Worm (Caenorhabditis elegans) whole organism, L4 larva: Measurements from ENCODE around the gene egl-21.

Source experiments
- D1046.2 ChIP-seq: fragments of 200-800 bp; sonication (Bioruptor generic); IDR thresholded peaks from 2 replicates; pipeline ENCODE4 v1.3.6; 2022; ENCODE audit warnings: missing genetic modification characterization, missing compliant biosample characterization
- F37D6.2 ChIP-seq: sonication (generic microtip); optimal IDR thresholded peaks from 2 replicates; lab custom pipeline; 2016; ENCODE audit warnings: mild to moderate bottlenecking, missing genetic modification characterization, missing compliant biosample characterization
- F44E2.7 ChIP-seq: fragments of 200-800 bp; sonication (Bioruptor generic); IDR thresholded peaks from 2 replicates; pipeline ENCODE4 v2.1.2; 2022; ENCODE audit warnings: missing genetic modification characterization, missing compliant biosample characterization
- F49E8.2 ChIP-seq: sonication (generic microtip); optimal IDR thresholded peaks from 2 replicates; lab custom pipeline; 2016; ENCODE audit warnings: missing compliant biosample characterization, mild to moderate bottlenecking, missing genetic modification characterization, borderline replicate concordance
- T20F7.1 ChIP-seq: fragments of 200-800 bp; sonication (Bioruptor generic); optimal IDR thresholded peaks from 2 replicates; lab custom pipeline; 2018; ENCODE audit warnings: mild to moderate bottlenecking, missing genetic modification characterization, missing compliant biosample characterization
- T26A8.4 ChIP-seq: fragments of 200-800 bp; sonication (Bioruptor generic); IDR thresholded peaks from 2 replicates; pipeline ENCODE4 v1.3.6; 2022; ENCODE audit warnings: missing genetic modification characterization, missing compliant biosample characterization
- Y105C5A.15 ChIP-seq: fragments of 200-800 bp; sonication (Bioruptor generic); IDR thresholded peaks from 2 replicates; pipeline ENCODE4 v1.3.6; 2022; ENCODE audit warnings: missing genetic modification characterization, missing compliant biosample characterization
- Y48G9A.11 ChIP-seq: fragments of 200-800 bp; sonication (Bioruptor generic); IDR thresholded peaks from 2 replicates; pipeline ENCODE4 v1.3.6; 2022; ENCODE audit warnings: missing genetic modification reagents, missing genetic modification characterization, missing compliant biosample characterization
- Y75B8A.6 ChIP-seq: fragments of 200-800 bp; sonication (Bioruptor generic); IDR thresholded peaks from 2 replicates; pipeline ENCODE4 v1.3.6; 2022; ENCODE audit warnings: missing genetic modification reagents, missing genetic modification characterization, missing compliant biosample characterization
- ZK546.5 ChIP-seq, 2 experiments: sonication (generic microtip); optimal IDR thresholded peaks; 2 replicates each; lab custom pipeline; 2017; ENCODE audit warnings: missing biosample characterization in 2 of 2, missing genetic modification characterization in 2 of 2
- aha-1 ChIP-seq: fragments of 150-350 bp; peaks from one replicate; lab custom pipeline; 2014; ENCODE audit warnings: missing biosample characterization, missing genetic modification characterization
- arid-1 ChIP-seq: fragments of 200-800 bp; sonication (Bioruptor generic); conservative IDR thresholded peaks from 2 replicates; pipeline ENCODE4 v1.3.6; 2022; ENCODE audit warnings: missing genetic modification reagents, missing genetic modification characterization, missing compliant biosample characterization
- attf-4 ChIP-seq: sonication (generic microtip); optimal IDR thresholded peaks from 3 replicates; lab custom pipeline; 2017; ENCODE audit warnings: missing biosample characterization, missing genetic modification characterization
- ceh-20 ChIP-seq: fragments of 200-800 bp; sonication (Bioruptor generic); IDR thresholded peaks from 2 replicates; pipeline ENCODE4 v1.3.6; 2022; ENCODE audit warnings: missing genetic modification reagents, missing genetic modification characterization, missing compliant biosample characterization
- ceh-28 ChIP-seq: fragments of 150-350 bp; optimal IDR thresholded peaks from 2 replicates; lab custom pipeline; 2014; ENCODE audit warnings: missing biosample characterization, missing genetic modification reagents, missing genetic modification characterization
- ceh-44 ChIP-seq: fragments of 200-800 bp; sonication (Bioruptor generic); IDR thresholded peaks from 2 replicates; pipeline ENCODE4 v1.3.6; 2022; ENCODE audit warnings: missing genetic modification reagents, missing genetic modification characterization, missing compliant biosample characterization
- ceh-62 ChIP-seq: sonication (generic microtip); optimal IDR thresholded peaks from 2 replicates; lab custom pipeline; 2017; ENCODE audit warnings: missing biosample characterization, missing genetic modification characterization
- ces-1 ChIP-seq: fragments of 150-350 bp; sonication (generic microtip); optimal IDR thresholded peaks from 4 replicates; lab custom pipeline; 2014; ENCODE audit warnings: missing biosample characterization, missing genetic modification reagents, missing genetic modification characterization
- ctbp-1 ChIP-seq: fragments of 200-800 bp; sonication (Bioruptor generic); IDR thresholded peaks from 2 replicates; pipeline ENCODE4 v1.3.6; 2022; ENCODE audit warnings: missing genetic modification reagents, missing genetic modification characterization, missing compliant biosample characterization
- daf-19 ChIP-seq: fragments of 200-800 bp; sonication (Bioruptor generic); conservative IDR thresholded peaks from 2 replicates; pipeline ENCODE4 v1.3.6; 2022; ENCODE audit warnings: missing genetic modification characterization, missing compliant biosample characterization
- duxl-1 ChIP-seq: sonication (generic microtip); optimal IDR thresholded peaks from 2 replicates; lab custom pipeline; 2016; ENCODE audit warnings: mild to moderate bottlenecking, missing genetic modification characterization, moderate library complexity, missing compliant biosample characterization; ENCODE audit not compliant: poor library complexity
- egl-27 ChIP-seq: sonication (generic microtip); optimal IDR thresholded peaks from 3 replicates; lab custom pipeline; 2017; ENCODE audit warnings: missing biosample characterization, missing genetic modification reagents, missing genetic modification characterization
- fkh-10 ChIP-seq: fragments of 150-350 bp; optimal IDR thresholded peaks from 2 replicates; lab custom pipeline; 2014; ENCODE audit warnings: missing biosample characterization, missing genetic modification reagents, missing genetic modification characterization
- gei-8 ChIP-seq: fragments of 200-800 bp; sonication (Bioruptor generic); optimal IDR thresholded peaks from 2 replicates; lab custom pipeline; 2018; ENCODE audit warnings: mild to moderate bottlenecking, missing genetic modification characterization, missing compliant biosample characterization
- hlh-11 ChIP-seq: fragments of 200-800 bp; sonication (Bioruptor generic); optimal IDR thresholded peaks from 2 replicates; lab custom pipeline; 2018; ENCODE audit warnings: mild to moderate bottlenecking, missing genetic modification characterization, missing compliant biosample characterization
- hlh-30 ChIP-seq: sonication (generic microtip); optimal IDR thresholded peaks from 2 replicates; lab custom pipeline; 2017; ENCODE audit warnings: antibody characterized with exemption, mild to moderate bottlenecking, missing genetic modification characterization, missing compliant biosample characterization; ENCODE audit not compliant: insufficient read depth
- hmg-1.1 ChIP-seq: fragments of 200-800 bp; sonication (Bioruptor generic); IDR thresholded peaks from 2 replicates; pipeline ENCODE4 v1.3.6; 2022; ENCODE audit warnings: missing genetic modification reagents, missing genetic modification characterization, missing compliant biosample characterization
- jun-1 ChIP-seq: fragments of 150-350 bp; optimal IDR thresholded peaks from 2 replicates; lab custom pipeline; 2014; ENCODE audit warnings: missing biosample characterization, missing genetic modification reagents, missing genetic modification characterization
- lim-7 ChIP-seq: fragments of 200-800 bp; sonication (Bioruptor generic); IDR thresholded peaks from 2 replicates; pipeline ENCODE4 v1.3.6; 2022; ENCODE audit warnings: missing genetic modification characterization, missing compliant biosample characterization
- lin-29 ChIP-seq: fragments of 200-800 bp; sonication (Bioruptor generic); IDR thresholded peaks from 2 replicates; pipeline ENCODE4 v1.3.6; 2022; ENCODE audit warnings: missing genetic modification reagents, missing genetic modification characterization, missing compliant biosample characterization
- lin-39 ChIP-seq: fragments of 150-350 bp; optimal IDR thresholded peaks from 2 replicates; lab custom pipeline; 2014; ENCODE audit warnings: missing biosample characterization, missing genetic modification reagents, missing genetic modification characterization
- madf-5 ChIP-seq, 2 experiments: fragments of 200-800 bp; sonication (Bioruptor generic); IDR thresholded peaks; 2 replicates each; pipeline ENCODE4 v1.3.6; 2022; ENCODE audit warnings: missing compliant biosample characterization in 2 of 2, missing genetic modification characterization in 2 of 2
- madf-9 ChIP-seq: fragments of 200-800 bp; sonication (Bioruptor generic); conservative IDR thresholded peaks from 2 replicates; pipeline ENCODE4 v1.3.6; 2022; ENCODE audit warnings: missing genetic modification reagents, missing genetic modification characterization, missing compliant biosample characterization
- mdt-29 ChIP-seq: fragments of 200-800 bp; sonication (Bioruptor generic); IDR thresholded peaks from 2 replicates; pipeline ENCODE4 v1.3.6; 2022; ENCODE audit warnings: missing genetic modification reagents, missing genetic modification characterization, missing compliant biosample characterization
- nhr-10 ChIP-seq: fragments of 150-350 bp; optimal IDR thresholded peaks from 2 replicates; lab custom pipeline; 2014; ENCODE audit warnings: missing biosample characterization, missing genetic modification characterization
- nhr-102 ChIP-seq: sonication (generic microtip); optimal IDR thresholded peaks from 2 replicates; lab custom pipeline; 2016; ENCODE audit warnings: mild to moderate bottlenecking, missing genetic modification characterization, moderate library complexity, missing compliant biosample characterization
- nhr-11 ChIP-seq: fragments of 150-350 bp; optimal IDR thresholded peaks from 2 replicates; lab custom pipeline; 2014; ENCODE audit warnings: missing biosample characterization, missing genetic modification characterization
- nhr-237 ChIP-seq: sonication (generic microtip); optimal IDR thresholded peaks from 2 replicates; lab custom pipeline; 2017; ENCODE audit warnings: missing biosample characterization, missing genetic modification characterization
- nhr-28 ChIP-seq: fragments of 150-350 bp; optimal IDR thresholded peaks from 2 replicates; lab custom pipeline; 2014; ENCODE audit warnings: missing biosample characterization, missing genetic modification characterization
- nhr-42 ChIP-seq: fragments of 200-800 bp; sonication (Bioruptor generic); IDR thresholded peaks from 2 replicates; pipeline ENCODE4 v1.3.6; 2022; ENCODE audit warnings: missing genetic modification characterization, missing compliant biosample characterization
- nhr-48 ChIP-seq: sonication (generic microtip); optimal IDR thresholded peaks from 2 replicates; lab custom pipeline; 2016; ENCODE audit warnings: mild to moderate bottlenecking, missing genetic modification characterization, missing compliant biosample characterization
- nhr-76 ChIP-seq: fragments of 150-350 bp; optimal IDR thresholded peaks from 2 replicates; lab custom pipeline; 2014; ENCODE audit warnings: missing biosample characterization, missing genetic modification characterization
- pha-4 ChIP-seq, 2 experiments: fragments of 150-350 bp in 1 of 2; fragments of 200-800 bp in 1 of 2; sonication (Bioruptor generic) in 1 of 2; IDR thresholded peaks in 1 of 2; optimal IDR thresholded peaks in 1 of 2; 2 replicates each; pipeline versions ENCODE4 v1.3.6 to Lab custom; 2014 to 2022; ENCODE audit warnings: missing genetic modification characterization in 2 of 2, missing genetic modification reagents in 2 of 2, missing biosample characterization in 1 of 2, missing compliant biosample characterization in 1 of 2
- pqm-1 ChIP-seq: sonication (generic microtip); optimal IDR thresholded peaks from 2 replicates; lab custom pipeline; 2017; ENCODE audit warnings: missing biosample characterization, missing genetic modification characterization
- rbr-2 ChIP-seq: sonication (generic microtip); optimal IDR thresholded peaks from 2 replicates; lab custom pipeline; 2016; ENCODE audit warnings: missing genotype, missing genetic modification characterization, missing compliant biosample characterization
- sdz-12 ChIP-seq: fragments of 200-800 bp; sonication (Bioruptor generic); optimal IDR thresholded peaks from 2 replicates; lab custom pipeline; 2018; ENCODE audit warnings: mild to moderate bottlenecking, missing genetic modification characterization, missing compliant biosample characterization
- set-16 ChIP-seq: fragments of 200-800 bp; sonication (Bioruptor generic); IDR thresholded peaks from 2 replicates; pipeline ENCODE4 v1.3.6; 2022; ENCODE audit warnings: missing genetic modification reagents, missing genetic modification characterization, missing compliant biosample characterization
- snpc-4 ChIP-seq: fragments of 150-350 bp; optimal IDR thresholded peaks from 2 replicates; lab custom pipeline; 2014; ENCODE audit warnings: missing biosample characterization, missing genetic modification characterization
- unc-39 ChIP-seq: sonication (generic microtip); optimal IDR thresholded peaks from 2 replicates; lab custom pipeline; 2017; ENCODE audit warnings: missing biosample characterization, missing genetic modification characterization
- vab-7 ChIP-seq: fragments of 200-800 bp; sonication (Bioruptor generic); IDR thresholded peaks from 2 replicates; pipeline ENCODE4 v1.3.6; 2022; ENCODE audit warnings: missing genetic modification reagents, missing genetic modification characterization, missing compliant biosample characterization
- zip-11 ChIP-seq: fragments of 200-800 bp; sonication (Bioruptor generic); IDR thresholded peaks from 2 replicates; pipeline ENCODE4 v1.3.6; 2022; ENCODE audit warnings: missing genetic modification characterization, missing compliant biosample characterization
- ztf-7 ChIP-seq: fragments of 150-350 bp; optimal IDR thresholded peaks from 2 replicates; lab custom pipeline; 2014; ENCODE audit warnings: missing biosample characterization, missing genetic modification characterization

egl-21 gene

DNA sequence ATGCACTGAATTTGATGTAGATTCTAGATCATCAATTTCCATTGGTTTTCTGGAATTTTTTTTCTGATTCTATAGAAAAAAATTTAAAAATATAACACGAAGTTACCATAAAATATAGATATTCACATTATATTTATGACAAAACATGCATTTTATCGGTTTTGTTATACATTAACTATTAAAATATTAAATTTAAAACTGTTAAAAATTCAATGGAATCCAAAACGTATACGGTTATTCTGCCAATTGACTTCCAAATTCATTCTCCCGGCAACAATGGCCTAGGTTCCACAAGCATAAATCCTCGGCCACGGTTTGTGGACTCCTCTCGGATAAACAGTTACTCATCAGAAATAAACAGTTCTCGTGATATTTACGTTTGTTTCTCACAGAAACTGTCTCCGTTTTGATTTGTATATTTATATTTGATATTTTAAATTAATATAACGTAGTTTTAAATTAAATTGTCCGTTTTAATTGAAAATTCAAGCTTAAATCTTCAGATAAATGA is 2.0 kb upstream of the egl-21 start, which contains the start of the genes F01D4.5 and ced-5 (continued):
- TF ChIP-seq nhr-76 (tag; lab: Kevin White, UChicago) (no peak), unc-39 (tag; lab: Kevin White, UChicago) (no peak), nhr-102 (tag; lab: Kevin White, UChicago) (peak; percentile 73), lin-39 (no peak), T20F7.1 (GFP tag; lab: Kevin White, UChicago) (peak; percentile 73), ces-1 (GFP tag; lab: Kevin White, UChicago) (no peak), nhr-48 (tag; lab: Kevin White, UChicago) (peak; percentile 32), pqm-1 (tag; lab: Kevin White, UChicago) (no peak), mdt-29 (GFP tag; lab: Robert Waterston, UW) (no peak), vab-7 (GFP tag; lab: Robert Waterston, UW) (no peak), Y75B8A.6 (no peak), ceh-28 (tag; lab: Kevin White, UChicago) (no peak), sdz-12 (GFP tag; lab: Kevin White, UChicago) (no peak), ztf-7 (tag; lab: Kevin White, UChicago) (peak; percentile 65), aha-1 (tag; lab: Kevin White, UChicago) (no peak), madf-9 (peak; percentile 75), hmg-1.1 (GFP tag; lab: Robert Waterston, UW) (no peak), zip-11 (GFP tag; lab: Robert Waterston, UW) (no peak), egl-27 (no peak), jun-1 (no peak), ZK546.5 (tag; optimal IDR thresholded peaks at IDR 0.05; lab: Kevin White, UChicago) (no peak), snpc-4 (tag; lab: Kevin White, UChicago) (no peak), nhr-28 (tag; lab: Kevin White, UChicago) (peak; percentile 36), attf-4 (tag; lab: Kevin White, UChicago) (no peak), nhr-10 (tag; lab: Kevin White, UChicago) (no peak), lin-29 (GFP tag; lab: Robert Waterston, UW) (no peak), hlh-30 (tag; lab: Kevin White, UChicago) (peak; percentile 66), pha-4 (GFP tag; IDR thresholded peaks at IDR 0.05; lab: Robert Waterston, UW) (no peak), pha-4 (tag; optimal IDR thresholded peaks at IDR 0.05; lab: Kevin White, UChicago) (peak; percentile 45), duxl-1 (tag; lab: Kevin White, UChicago) (peak; percentile 90), ceh-20 (no peak), lim-7 (GFP tag; lab: Robert Waterston, UW) (no peak), rbr-2 (tag; lab: Kevin White, UChicago) (peak; percentile 55), F44E2.7 (GFP tag; lab: Robert Waterston, UW) (no peak), F37D6.2 (peak; percentile 28), ceh-62 (tag; lab: Kevin White, UChicago) (no peak), arid-1 (GFP tag; lab: Robert Waterston, UW) (no peak), ctbp-1 (no peak), T26A8.4 (peak; percentile 21; the same call in 1 of the 2 replicates), Y105C5A.15 (GFP tag; lab: Robert Waterston, UW) (no peak), Y48G9A.11 (GFP tag; lab: Robert Waterston, UW) (0 out of 2 replicates have a peak, but pooled peaks have one; percentile 40), nhr-42 (GFP tag; lab: Robert Waterston, UW) (no peak), madf-5 (GFP tag; IDR thresholded peaks at IDR 0.05; lab: Robert Waterston, UW) (no peak), fkh-10 (GFP tag; lab: Kevin White, UChicago) (peak; percentile 0), gei-8 (GFP tag; lab: Kevin White, UChicago) (no peak), hlh-11 (peak; percentile 60), ceh-44 (no peak), nhr-11 (tag; lab: Kevin White, UChicago) (no peak), daf-19 (GFP tag; lab: Robert Waterston, UW) (0 out of 2 replicates have a peak, but pooled peaks have one; percentile 33), set-16 (GFP tag; lab: Robert Waterston, UW) (no peak), D1046.2 (GFP tag; lab: Robert Waterston, UW) (no peak), F49E8.2 (peak; percentile 71), nhr-237 (tag; lab: Kevin White, UChicago) (no peak)
